Worm (Caenorhabditis elegans): ENCODE results near the gene ZK1248.20.

DNA sequence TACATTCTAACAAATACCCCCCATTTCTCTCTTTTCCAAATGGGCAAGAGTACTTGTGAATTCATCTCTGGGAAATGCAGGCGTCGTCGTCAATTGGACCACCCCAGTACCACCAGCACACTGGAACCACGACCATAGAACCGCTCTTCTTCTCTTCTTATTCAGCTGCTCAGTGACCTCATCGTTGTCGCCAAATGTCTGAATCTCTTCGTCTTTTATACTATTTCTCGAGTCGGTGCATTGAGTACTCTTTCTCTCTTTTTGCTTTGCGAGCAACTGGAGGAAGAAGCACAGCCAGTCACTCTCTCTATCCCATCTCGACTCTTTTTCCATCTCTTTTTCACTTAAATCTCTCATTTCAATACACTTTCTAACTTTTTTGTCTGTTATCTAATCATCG, 36.6 kb upstream of the ZK1248.20 start:
- TF ChIP-seq sdc-2 (tag; optimal IDR thresholded peaks at IDR 0.05): no peak
- TF ChIP-seq eyg-1 (tag; optimal IDR thresholded peaks at IDR 0.05): no peak
- peak; percentile 11 for TF ChIP-seq tbx-2 (tag; optimal IDR thresholded peaks at IDR 0.05)
- TF ChIP-seq ahr-1 (tag; optimal IDR thresholded peaks at IDR 0.05): no peak
- TF ChIP-seq unc-55 (GFP tag; optimal IDR thresholded peaks at IDR 0.05): peak; percentile 42
